Fruit fly (Drosophila melanogaster): Measurements from ENCODE around the gene CG3301.

dm6 chr3R:21296728-21297386 is 20.8 kb upstream of the CG3301 start:
- TF ChIP-seq CTCF (optimal IDR thresholded peaks at IDR 0.05), result no peak
- TF ChIP-seq CG8478 (optimal IDR thresholded peaks at IDR 0.05), result no peak
